Worm (Caenorhabditis elegans) whole organism, midembryonic: ENCODE results near the gene srv-15.

ENCODE experiments used
- T22C8.4 ChIP-seq: fragments of 200-800 bp; sonication (Bioruptor generic); IDR thresholded peaks from 2 replicates; pipeline ENCODE4 v1.3.6; 2022; ENCODE audit warnings: missing genetic modification characterization, missing compliant biosample characterization
- flt-1 ChIP-seq: fragments of 200-800 bp; sonication (Bioruptor generic); IDR thresholded peaks from 2 replicates; pipeline ENCODE4 v1.3.6; 2022; ENCODE audit warnings: missing genetic modification characterization, missing compliant biosample characterization
- klf-2 ChIP-seq: fragments of 200-800 bp; sonication (Bioruptor generic); conservative IDR thresholded peaks from 2 replicates; pipeline ENCODE4 v1.3.6; 2022; ENCODE audit warnings: missing genetic modification reagents, missing genetic modification characterization, missing compliant biosample characterization
- med-1 ChIP-seq: sonication (generic microtip); optimal IDR thresholded peaks from 2 replicates; lab custom pipeline; 2017; ENCODE audit warnings: missing genetic modification characterization, mild to moderate bottlenecking, missing compliant biosample characterization, antibody characterized with exemption, missing genetic modification reagents; ENCODE audit not compliant: insufficient read depth
- ref-1 ChIP-seq: fragments of 200-800 bp; sonication (Bioruptor generic); conservative IDR thresholded peaks from 2 replicates; pipeline ENCODE4 v1.3.6; 2022; ENCODE audit warnings: missing genetic modification reagents, missing genetic modification characterization, missing compliant biosample characterization
- ztf-23 ChIP-seq: fragments of 200-800 bp; sonication (Bioruptor generic); IDR thresholded peaks from 2 replicates; pipeline ENCODE4 v1.3.6; 2022; ENCODE audit warnings: missing genetic modification reagents, missing genetic modification characterization, missing compliant biosample characterization
- ztf-29 ChIP-seq: fragments of 200-800 bp; sonication (Bioruptor generic); IDR thresholded peaks from 2 replicates; pipeline ENCODE4 v1.3.6; 2022; ENCODE audit warnings: missing genetic modification reagents, missing genetic modification characterization, missing compliant biosample characterization

DNA sequence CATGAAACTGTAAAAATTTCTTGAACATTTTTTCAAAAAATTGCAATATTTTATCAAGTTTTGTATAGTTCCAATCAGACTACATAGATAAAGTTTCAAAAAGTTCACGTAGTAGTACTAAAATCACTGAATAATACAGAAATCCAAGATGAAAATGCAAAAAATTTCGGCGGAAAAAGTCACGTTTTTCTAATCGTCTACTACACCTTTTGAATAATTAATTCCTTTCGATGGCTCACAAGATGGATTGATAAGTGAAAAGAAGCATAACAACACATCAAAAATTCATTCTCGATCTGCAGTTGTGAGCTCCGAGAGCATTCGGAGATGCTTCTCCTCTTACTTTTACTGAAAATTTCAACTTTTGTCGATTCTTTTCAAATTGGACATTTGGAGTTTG is 33.7 kb upstream of the srv-15 start, which contains the start of gene gcy-25:
- TF ChIP-seq ztf-29: no peak
- TF ChIP-seq ztf-23 (GFP tag; lab: Robert Waterston, UW): no peak
- no peak for TF ChIP-seq klf-2
- TF ChIP-seq med-1: no peak
- no peak for TF ChIP-seq flt-1 (GFP tag; lab: Robert Waterston, UW)
- TF ChIP-seq T22C8.4: no peak
- TF ChIP-seq ref-1 (GFP tag; lab: Robert Waterston, UW): no peak
